Worm (Caenorhabditis elegans): ENCODE results near the gene C31H1.2.

DNA sequence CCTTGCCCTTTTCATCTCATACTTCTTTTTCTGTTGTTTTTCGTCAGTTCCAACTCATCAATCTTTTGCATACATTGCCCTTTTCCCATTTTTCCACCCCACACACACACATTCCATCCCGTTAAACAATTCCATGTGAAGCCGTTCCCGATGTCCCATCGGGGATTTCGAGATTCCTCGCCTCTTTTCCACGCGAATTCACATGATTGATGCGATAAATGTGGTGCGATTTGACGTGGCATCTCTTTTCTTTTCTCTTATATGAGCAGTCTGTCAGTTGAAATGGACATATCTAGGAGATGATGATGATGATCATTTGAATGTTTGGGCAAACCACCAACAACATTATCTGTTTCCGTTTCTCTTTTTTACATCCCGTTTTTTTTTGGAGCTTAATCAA is 43.1 kb downstream of the C31H1.2 start:
- TF ChIP-seq sox-2 (GFP tag; IDR thresholded peaks at IDR 0.05) (no peak), unc-3 (GFP tag; conservative IDR thresholded peaks at IDR 0.05) (no peak), unc-3 (tag; optimal IDR thresholded peaks at IDR 0.05) (no peak), ama-1 (optimal IDR thresholded peaks at IDR 0.05) (no peak), nfya-1 (tag; optimal IDR thresholded peaks at IDR 0.05) (no peak)

Data from whole organism, late embryonic.